Fruit fly (Drosophila melanogaster): ENCODE results near the gene CG14073.

The CG14073 gene

dm6 chr3L:18822049-18822448, 1.6 kb upstream of the CG14073 start:
- TF ChIP-seq CTCF (optimal IDR thresholded peaks at IDR 0.05) = no peak
- TF ChIP-seq CG8478 (optimal IDR thresholded peaks at IDR 0.05) = no peak

dm6 chr3L:18819887-18820637, 413 bp downstream of the CG14073 start:
- TF ChIP-seq CTCF (optimal IDR thresholded peaks at IDR 0.05) = no peak

- TF ChIP-seq CG8478 (optimal IDR thresholded peaks at IDR 0.05) (no peak), CTCF (optimal IDR thresholded peaks at IDR 0.05) (no peak)
These were observed 1.1 kb downstream of the CG14073 start for dm6 chr3L:18819262-18819886.

dm6 chr3L:18817264-18817894, 3.1 kb downstream of the CG14073 start:
- no peak for TF ChIP-seq CTCF (optimal IDR thresholded peaks at IDR 0.05)
- no peak for TF ChIP-seq CG8478 (optimal IDR thresholded peaks at IDR 0.05)

- TF ChIP-seq CTCF (optimal IDR thresholded peaks at IDR 0.05) = no peak
- TF ChIP-seq CG8478 (optimal IDR thresholded peaks at IDR 0.05) = no peak
These were observed 3.8 kb downstream of the CG14073 start for dm6 chr3L:18816719-18817118.

dm6 chr3L:18816176-18816575, 4.3 kb downstream of the CG14073 start:
- TF ChIP-seq CG8478 (optimal IDR thresholded peaks at IDR 0.05) = no peak
- TF ChIP-seq CTCF (optimal IDR thresholded peaks at IDR 0.05) = no peak

- TF ChIP-seq CTCF (optimal IDR thresholded peaks at IDR 0.05) (no peak), CG8478 (optimal IDR thresholded peaks at IDR 0.05) (no peak)
These were observed 6.4 kb downstream of the CG14073 start for dm6 chr3L:18813963-18814647.

- no peak for TF ChIP-seq CG8478 (optimal IDR thresholded peaks at IDR 0.05)
These were observed 8.2 kb downstream of the CG14073 start for dm6 chr3L:18812141-18812736.

- TF ChIP-seq CTCF (optimal IDR thresholded peaks at IDR 0.05) (no peak), CG8478 (optimal IDR thresholded peaks at IDR 0.05) (no peak)
These were observed 10.0 kb downstream of the CG14073 start for dm6 chr3L:18810469-18810868.

dm6 chr3L:18809067-18809466, 11.4 kb downstream of the CG14073 start:
- no peak for TF ChIP-seq CTCF (optimal IDR thresholded peaks at IDR 0.05)

dm6 chr3L:18801194-18801695, 19.2 kb downstream of the CG14073 start, which contains the start of gene ftz-f1:
Gene ftz-f1, minus strand, starts transcription at chr3L:18801309.
- peak; percentile 83 to 84 for TF ChIP-seq CTCF (optimal IDR thresholded peaks at IDR 0.05)
- TF ChIP-seq CG8478 (optimal IDR thresholded peaks at IDR 0.05) = no peak

- TF ChIP-seq CTCF (optimal IDR thresholded peaks at IDR 0.05) (no peak), CG8478 (optimal IDR thresholded peaks at IDR 0.05) (no peak)
These were observed 20.2 kb downstream of the CG14073 start for dm6 chr3L:18800100-18800841.

- TF ChIP-seq CTCF (optimal IDR thresholded peaks at IDR 0.05) = no peak
- no peak for TF ChIP-seq CG8478 (optimal IDR thresholded peaks at IDR 0.05)
These were observed 20.9 kb downstream of the CG14073 start for dm6 chr3L:18799508-18800062.

- no peak for TF ChIP-seq CTCF (optimal IDR thresholded peaks at IDR 0.05)
- no peak for TF ChIP-seq CG8478 (optimal IDR thresholded peaks at IDR 0.05)
These were observed 24.1 kb downstream of the CG14073 start for dm6 chr3L:18796376-18796775.
